Fruit fly (Drosophila melanogaster): ENCODE data around the gene Sr-CIV.

Sr-CIV gene

dm6 chr2L:3479697-3480442 lies 44.0 kb downstream of the Sr-CIV start (continued):
- TF ChIP-seq CG12769 (tag; optimal IDR thresholded peaks at IDR 0.05): peak; percentile 83
- TF ChIP-seq Spps (tag; optimal IDR thresholded peaks at IDR 0.05): no peak
- TF ChIP-seq lbe (GFP tag; optimal IDR thresholded peaks at IDR 0.05): peak; percentile 19
- no peak for TF ChIP-seq Antp (GFP tag; optimal IDR thresholded peaks at IDR 0.05)
- no peak for TF ChIP-seq CG4820 (GFP tag; optimal IDR thresholded peaks at IDR 0.05)
- peak; percentile 69; the same call in 1 of the 3 replicates for TF ChIP-seq CG34422 (GFP tag; IDR thresholded peaks at IDR 0.05)
- TF ChIP-seq kah (GFP tag; optimal IDR thresholded peaks at IDR 0.05): peak; percentile 69
- 0 out of 2 replicates have a peak, but pooled peaks have one; percentile 14 for TF ChIP-seq NFAT (GFP tag; IDR thresholded peaks at IDR 0.05)
- no peak for TF ChIP-seq CG18764 (GFP tag; optimal IDR thresholded peaks at IDR 0.05)
- no peak for TF ChIP-seq CG4282 (GFP tag; optimal IDR thresholded peaks at IDR 0.05)
- no peak for TF ChIP-seq CG13123 (GFP tag; optimal IDR thresholded peaks at IDR 0.05)
- no peak for TF ChIP-seq CG12391 (tag; optimal IDR thresholded peaks at IDR 0.05)
- peak; percentile 52; the same call in 1 of the 3 replicates for TF ChIP-seq ci (GFP tag; IDR thresholded peaks at IDR 0.05)
- TF ChIP-seq Adf1 (GFP tag; IDR thresholded peaks at IDR 0.05): peak; percentile 14; the same call in 1 of the 2 replicates
- TF ChIP-seq CG34224 (GFP tag; IDR thresholded peaks at IDR 0.05; ENCODE audit: partially characterized antibody): no peak
- TF ChIP-seq odd (GFP tag; optimal IDR thresholded peaks at IDR 0.05): peak; percentile 2
- no peak for TF ChIP-seq CG6854 (GFP tag; optimal IDR thresholded peaks at IDR 0.05)
- TF ChIP-seq CG10267 (tag; optimal IDR thresholded peaks at IDR 0.05): no peak
- TF ChIP-seq Bdp1 (GFP tag; optimal IDR thresholded peaks at IDR 0.05): no peak
- 0 out of 2 replicates have a peak, but pooled peaks have one; percentile 3 for TF ChIP-seq CG16779 (GFP tag; IDR thresholded peaks at IDR 0.05)
- TF ChIP-seq CG18599 (GFP tag; optimal IDR thresholded peaks at IDR 0.05): peak; percentile 27
- peak; percentile 56 for TF ChIP-seq sd (tag; optimal IDR thresholded peaks at IDR 0.05)
- no peak for TF ChIP-seq gcm (GFP tag; optimal IDR thresholded peaks at IDR 0.05)
- TF ChIP-seq CG34376 (GFP tag; optimal IDR thresholded peaks at IDR 0.05): peak; percentile 11
- TF ChIP-seq Pdp1 (GFP tag; optimal IDR thresholded peaks at IDR 0.05): peak in 1 of 2 experiments; percentile 26
- TF ChIP-seq chinmo (GFP tag; IDR thresholded peaks at IDR 0.05; ENCODE audit: partially characterized antibody): peak; percentile 69; the same call in 1 of the 4 replicates
- TF ChIP-seq Hand (GFP tag; optimal IDR thresholded peaks at IDR 0.05): no peak
- TF ChIP-seq lab (GFP tag; optimal IDR thresholded peaks at IDR 0.05): peak; percentile 19
- TF ChIP-seq CG31365 (tag; optimal IDR thresholded peaks at IDR 0.05): no peak
- peak; percentile 61 for TF ChIP-seq Med (GFP tag)

DNA sequence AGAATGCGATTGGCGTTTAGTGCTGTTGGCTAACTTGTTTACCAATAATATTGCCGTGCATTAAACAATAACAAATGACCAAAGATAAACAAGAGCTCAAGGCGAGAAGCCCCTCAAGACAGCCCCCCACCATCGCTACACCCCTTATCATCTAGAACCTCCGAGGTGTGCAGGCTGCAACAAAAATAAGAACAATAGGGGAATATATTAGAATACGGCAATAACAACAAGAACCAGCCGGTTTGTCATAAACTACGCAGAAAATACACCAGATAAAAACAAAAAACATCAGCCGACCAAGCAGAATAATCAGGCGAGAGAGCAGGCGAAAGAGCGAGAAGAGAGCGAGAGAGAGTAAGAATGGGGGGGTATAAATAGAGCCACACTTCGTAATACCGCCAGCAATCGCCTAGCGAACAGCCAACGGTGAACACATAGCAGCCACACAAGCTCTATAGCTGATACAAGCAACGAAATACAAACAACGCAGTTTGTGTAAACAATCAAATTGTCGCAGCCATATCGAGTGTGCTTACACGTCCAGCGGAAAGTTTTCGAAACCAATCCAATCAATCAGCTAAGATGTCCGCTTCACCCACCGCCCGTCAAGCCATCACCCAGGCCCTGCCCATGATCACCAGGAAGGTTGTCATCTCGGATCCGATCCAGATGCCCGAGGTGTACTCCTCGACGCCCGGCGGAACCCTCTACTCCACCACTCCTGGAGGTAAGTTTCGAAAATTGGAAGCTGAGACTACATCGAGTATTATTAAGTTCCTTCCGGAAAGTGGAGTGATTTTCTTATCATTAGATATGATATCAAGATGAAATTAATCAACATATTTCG lies 45.6 kb downstream of the Sr-CIV start, which contains the start of gene Thor:
Thor (plus strand) TSS at position 401 of the 847 bp plus-strand sequence.
- peak; percentile 14 for TF ChIP-seq slou (GFP tag; optimal IDR thresholded peaks at IDR 0.05)
- peak; percentile 86 for TF ChIP-seq lilli (GFP tag; optimal IDR thresholded peaks at IDR 0.05)
- 0 out of 2 replicates have a peak, but pooled peaks have one; percentile 30 for TF ChIP-seq Rx (GFP tag; IDR thresholded peaks at IDR 0.05)
- TF ChIP-seq mirr (GFP tag; optimal IDR thresholded peaks at IDR 0.05): peak; percentile 91
- no peak for TF ChIP-seq jing (GFP tag; optimal IDR thresholded peaks at IDR 0.05)
- TF ChIP-seq CG11695 (GFP tag; IDR thresholded peaks at IDR 0.05): peak; percentile 57; the same call in 1 of the 3 replicates
- no peak for TF ChIP-seq CG4404 (GFP tag; IDR thresholded peaks at IDR 0.05)
- peak; percentile 50 for TF ChIP-seq en (GFP tag; optimal IDR thresholded peaks at IDR 0.05)
- peak; percentile 25 for TF ChIP-seq emc (GFP tag; optimal IDR thresholded peaks at IDR 0.05)
- TF ChIP-seq Dad (GFP tag; optimal IDR thresholded peaks at IDR 0.05): peak; percentile 68
- no peak for TF ChIP-seq prd (optimal IDR thresholded peaks at IDR 0.05)
- TF ChIP-seq prd (GFP tag; IDR thresholded peaks at IDR 0.05): peak; percentile 34; the same call in 2 of the 3 replicates
- peak; percentile 9 for TF ChIP-seq dmrt11E (tag; optimal IDR thresholded peaks at IDR 0.05)
- TF ChIP-seq CG13894 (tag; optimal IDR thresholded peaks at IDR 0.05): peak; percentile 87
- no peak for TF ChIP-seq D19B (GFP tag; optimal IDR thresholded peaks at IDR 0.05)
- peak; percentile 29 for TF ChIP-seq zf30C (GFP tag; optimal IDR thresholded peaks at IDR 0.05)
- TF ChIP-seq gce (GFP tag; IDR thresholded peaks at IDR 0.05): peak; percentile 83
- TF ChIP-seq chinmo (GFP tag; IDR thresholded peaks at IDR 0.05; ENCODE audit: partially characterized antibody): peak; percentile 98; the same call in 3 of the 4 replicates
- TF ChIP-seq Nf-YB (GFP tag; optimal IDR thresholded peaks at IDR 0.05): peak; percentile 22

Measured in whole organism, embryonic.